Worm (Caenorhabditis elegans) whole organism, dauer: ENCODE measurements around the gene C23G10.7.

Source experiments
- unc-62 ChIP-seq: sonication (generic microtip); optimal IDR thresholded peaks from 2 replicates; lab custom pipeline; 2017; ENCODE audit warnings: missing biosample characterization, missing genetic modification reagents, missing genetic modification characterization

Gene C23G10.7

DNA sequence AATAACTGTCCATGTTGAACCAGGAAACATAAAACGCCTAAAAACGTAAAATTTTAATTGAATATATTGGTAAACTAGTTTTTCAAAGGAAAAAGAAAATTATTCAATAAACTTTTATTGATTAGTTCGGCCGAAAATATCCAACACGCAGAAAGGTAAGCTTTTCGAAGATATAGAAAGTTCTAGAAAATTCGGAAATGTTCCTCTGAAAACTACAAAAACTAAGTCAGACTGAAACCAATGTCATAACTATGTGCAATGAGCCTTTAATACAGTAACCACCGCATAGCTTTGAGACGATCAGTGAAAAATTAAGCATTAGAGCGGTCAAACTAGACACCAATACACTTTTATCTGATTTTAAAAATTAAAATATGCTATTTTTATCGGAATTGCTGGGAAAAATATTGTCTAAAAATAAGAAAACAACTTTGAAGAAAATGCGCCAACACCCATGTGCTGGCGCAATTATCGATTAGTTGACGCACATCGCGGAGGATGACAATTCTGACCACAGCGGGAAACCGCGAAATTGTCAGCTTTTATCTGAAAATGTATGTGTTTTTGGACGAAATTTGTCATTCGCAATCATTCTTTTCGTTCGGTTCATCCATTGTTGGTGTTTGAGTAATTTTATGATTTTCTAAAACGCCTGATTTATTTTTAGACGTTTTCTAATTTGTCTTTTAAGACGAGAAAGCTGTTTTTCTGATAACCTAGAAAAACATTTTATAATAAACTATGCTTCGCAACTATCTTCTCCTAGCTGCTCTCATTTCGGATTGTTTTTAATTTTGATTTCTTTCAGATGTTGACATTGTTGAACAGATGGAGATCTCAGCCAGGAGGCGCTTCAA lies at the start of gene C23G10.7, which contains the start of gene rpn-2:
Gene C23G10.7 (minus strand): TSS at position 37 of the 857 bp plus-strand sequence.
Gene rpn-2 (plus strand): TSS at position 807 of the 857 bp plus-strand sequence.
- TF ChIP-seq unc-62 (GFP tag; lab: Kevin White, UChicago) = no peak

DNA sequence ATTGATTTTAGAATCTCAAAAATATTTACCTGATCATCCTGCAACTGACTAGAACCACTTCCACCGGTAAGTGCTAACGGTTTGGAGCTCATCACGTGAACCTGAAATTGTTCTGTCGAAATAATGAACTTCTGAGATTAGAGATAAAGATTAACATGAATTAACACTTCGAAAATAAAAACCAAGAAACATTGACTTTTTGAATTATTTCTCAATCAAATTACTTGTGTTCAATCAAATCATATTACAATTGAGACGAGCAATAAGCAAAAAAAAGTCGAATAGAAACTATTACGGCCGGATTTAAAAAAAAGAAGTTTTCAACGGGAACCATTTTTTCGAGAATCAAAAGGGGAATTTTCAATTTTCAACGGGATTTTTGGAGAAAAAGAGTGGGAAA lies 47.5 kb upstream of the C23G10.7 start, which contains the start of gene bcas-2:
Gene bcas-2 (minus strand): TSS at position 101 of the 400 bp plus-strand sequence.
- TF ChIP-seq unc-62 (GFP tag; lab: Kevin White, UChicago) = no peak

DNA sequence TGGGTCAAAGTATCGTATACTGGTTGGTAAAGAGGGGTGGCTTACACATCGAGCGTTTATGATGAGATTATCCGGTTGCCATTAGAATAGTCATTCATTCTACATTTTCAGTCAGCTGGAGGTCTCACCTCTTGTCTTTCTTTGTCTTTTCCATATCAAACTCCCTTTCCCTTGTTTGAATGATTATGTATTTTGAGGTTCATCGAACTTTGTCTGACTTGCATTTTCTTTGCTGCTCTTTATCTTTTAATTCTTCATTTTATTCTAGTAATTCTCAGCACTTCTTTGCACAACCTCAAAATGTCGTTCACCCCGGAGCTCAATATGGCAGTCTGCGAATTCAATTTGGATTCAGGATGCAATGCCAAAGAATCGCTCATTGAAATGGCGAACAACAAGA lies 42.3 kb upstream of the C23G10.7 start, which contains the start of gene T12A2.3:
Gene T12A2.3 (plus strand): TSS at position 301 of the 400 bp plus-strand sequence.
- no peak for TF ChIP-seq unc-62 (GFP tag; lab: Kevin White, UChicago)

DNA sequence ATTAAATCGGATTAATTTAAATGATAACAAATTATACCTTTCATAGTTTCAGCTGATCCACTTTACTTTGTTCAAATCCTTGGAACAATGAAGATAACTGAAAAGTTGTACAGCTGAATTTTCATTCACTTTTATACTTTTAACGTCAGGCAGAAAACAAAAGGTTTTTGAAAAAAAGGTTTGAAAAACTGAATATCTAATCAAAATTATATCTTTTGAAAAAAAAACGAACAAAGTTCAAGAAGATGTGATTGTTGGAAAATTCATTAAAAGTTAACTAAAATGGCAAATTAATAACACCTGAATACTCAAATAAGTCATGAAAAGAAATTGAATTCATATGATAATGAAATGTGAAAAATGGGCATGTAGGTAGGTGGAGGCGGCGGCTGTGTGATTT lies 38.4 kb upstream of the C23G10.7 start, which contains the start of gene T12A2.21:
Gene T12A2.21 (minus strand): TSS at position 101 of the 400 bp plus-strand sequence.
- no peak for TF ChIP-seq unc-62 (GFP tag; lab: Kevin White, UChicago)

DNA sequence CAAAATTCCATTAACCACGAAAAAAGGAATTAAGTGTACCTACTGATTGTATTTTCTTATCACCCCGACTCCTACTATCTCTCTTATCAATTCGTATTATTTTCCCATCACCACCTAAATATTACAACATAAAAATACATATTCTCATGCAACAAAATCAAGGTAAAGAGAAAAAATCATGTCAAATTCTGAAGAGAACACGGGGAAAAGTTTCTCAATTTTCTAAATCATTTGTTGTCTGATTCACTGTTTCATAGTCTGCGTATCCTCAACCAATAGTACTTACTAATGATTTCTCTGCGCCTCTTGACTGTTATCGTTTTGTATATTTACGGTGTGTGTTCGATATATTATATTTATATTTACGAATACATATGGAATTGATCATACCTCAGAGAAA lies 33.7 kb upstream of the C23G10.7 start:
- TF ChIP-seq unc-62 (GFP tag; lab: Kevin White, UChicago) = no peak

DNA sequence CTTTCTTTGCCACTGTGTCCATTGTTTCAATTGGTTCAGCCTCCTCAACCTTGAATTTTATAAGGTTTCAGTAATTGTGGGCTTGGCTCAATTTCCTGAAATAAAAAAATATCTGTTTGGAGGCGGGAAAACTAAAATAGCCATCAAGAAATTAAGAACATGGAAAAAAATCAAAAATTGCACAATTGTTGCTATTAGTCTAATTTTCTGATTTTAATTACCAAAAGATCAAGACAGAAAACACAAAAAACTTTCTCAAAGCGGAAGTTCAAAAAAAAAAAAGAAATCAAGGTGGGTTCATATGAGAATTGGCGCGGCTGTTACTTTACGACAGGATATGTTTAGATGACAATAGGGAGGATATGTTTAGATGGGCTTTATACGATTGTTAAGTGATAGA lies 32.7 kb upstream of the C23G10.7 start, which contains the start of gene esyt-2:
Gene esyt-2 (minus strand): TSS at position 101 of the 400 bp plus-strand sequence.
- TF ChIP-seq unc-62 (GFP tag; lab: Kevin White, UChicago) = no peak

DNA sequence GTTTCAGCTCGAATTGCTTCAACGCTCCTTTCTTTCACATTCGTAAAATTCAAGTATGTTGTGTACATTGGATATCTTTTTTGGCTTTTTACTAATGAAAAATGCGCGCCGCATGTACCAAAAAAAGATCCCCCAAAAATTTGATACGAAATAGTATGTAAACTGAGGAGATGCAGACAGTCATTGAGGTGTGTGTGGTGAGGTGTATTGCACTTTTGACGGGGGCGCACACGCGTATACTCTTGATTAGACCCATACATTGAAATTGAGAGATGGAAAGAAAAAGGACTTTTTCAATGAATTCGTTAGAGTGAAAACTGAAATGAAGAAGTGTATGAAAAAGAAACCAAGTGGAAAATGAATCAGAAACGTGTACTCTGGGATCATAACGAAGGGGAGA lies 23.2 kb upstream of the C23G10.7 start:
- TF ChIP-seq unc-62 (GFP tag; lab: Kevin White, UChicago) = no peak

DNA sequence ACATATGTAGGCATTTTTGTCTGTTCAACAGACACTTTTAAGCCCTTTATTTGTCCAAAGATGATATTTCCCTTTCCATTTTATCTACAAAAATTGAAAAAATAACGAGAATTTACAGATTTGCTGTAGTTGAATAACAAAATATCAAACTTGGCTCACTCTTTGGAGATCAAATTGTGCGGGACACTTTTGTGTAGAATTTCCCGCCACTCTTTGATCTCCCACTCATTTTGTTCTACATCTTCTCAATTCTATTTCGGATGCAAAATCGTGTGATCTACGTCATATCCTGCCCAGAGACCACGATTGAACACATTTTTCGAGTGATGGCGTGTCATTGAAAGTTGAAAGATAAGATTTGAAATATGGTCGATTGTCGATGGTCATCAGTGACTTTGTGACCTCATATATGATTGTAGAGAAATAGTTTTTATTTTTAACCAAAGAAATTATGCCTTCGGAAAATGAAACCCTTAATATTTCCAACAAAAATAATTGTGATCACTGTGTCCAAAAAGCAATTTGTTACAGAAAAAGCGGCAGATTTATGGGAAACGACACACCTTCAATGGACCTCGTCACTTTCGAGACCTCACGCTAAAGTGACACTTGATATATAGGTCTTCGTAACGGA lies 18.7 kb upstream of the C23G10.7 start, which contains the start of gene hot-4:
Gene hot-4 (plus strand): TSS at position 584 of the 634 bp plus-strand sequence.
- no peak for TF ChIP-seq unc-62 (GFP tag; lab: Kevin White, UChicago)

DNA sequence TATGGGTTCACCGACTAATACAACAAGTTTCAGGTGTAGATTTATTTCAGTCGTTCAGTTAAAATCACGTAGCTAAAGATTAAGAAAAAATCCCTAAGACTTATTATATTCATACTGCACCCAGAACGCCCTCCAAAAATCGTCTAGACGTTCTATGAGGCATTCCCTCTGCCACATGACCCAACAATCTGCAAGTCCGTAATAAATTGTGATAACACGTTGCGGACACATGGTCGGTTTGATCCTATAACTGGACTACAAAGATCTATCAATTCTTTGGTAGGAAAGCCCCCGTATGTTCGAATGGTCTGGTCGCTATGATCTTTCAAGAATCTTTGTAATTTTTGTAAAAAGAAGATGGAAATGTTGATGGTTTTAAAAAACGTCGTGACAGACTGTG lies 17.7 kb upstream of the C23G10.7 start:
- TF ChIP-seq unc-62 (GFP tag; lab: Kevin White, UChicago) = no peak

DNA sequence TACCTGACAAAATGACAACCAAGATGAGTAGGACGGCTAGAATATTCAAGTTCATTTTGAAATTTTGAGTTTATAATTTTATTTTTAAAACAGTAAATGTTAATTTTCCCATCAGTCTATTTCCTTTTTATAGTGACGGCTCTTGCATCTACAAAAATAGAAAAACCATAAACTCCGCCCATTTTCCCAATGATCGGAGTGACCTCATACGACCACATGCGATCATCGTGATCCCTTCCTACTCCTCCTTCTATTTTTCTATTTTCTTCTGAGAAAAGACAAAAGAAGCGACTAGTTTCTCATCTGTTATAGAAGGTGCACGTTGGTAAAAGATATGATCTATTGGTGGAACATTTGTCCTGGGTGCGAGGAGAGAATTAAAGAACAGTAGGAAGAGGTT lies 17.3 kb upstream of the C23G10.7 start, which contains the start of gene C23G10.11:
Gene C23G10.11 (minus strand): TSS at position 101 of the 400 bp plus-strand sequence.
- TF ChIP-seq unc-62 (GFP tag; lab: Kevin White, UChicago) = no peak

DNA sequence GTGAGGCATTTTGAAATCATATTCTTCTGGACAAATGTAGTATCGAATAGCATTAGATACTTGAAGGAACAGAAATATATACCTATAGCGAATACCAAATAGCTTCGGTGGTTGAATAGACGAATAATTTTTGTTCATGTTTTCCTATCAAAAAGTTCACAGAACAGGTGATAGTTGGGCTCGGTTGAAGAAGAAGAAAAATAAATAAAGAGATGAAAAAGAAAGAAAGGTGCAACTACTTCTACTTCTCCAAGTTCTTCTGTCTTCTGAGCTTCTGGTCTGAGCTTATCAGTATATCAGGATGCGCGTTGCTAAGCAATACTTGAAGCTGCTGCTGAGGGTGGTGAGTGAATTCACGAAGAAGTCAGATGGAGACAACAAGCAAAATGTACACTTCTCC lies 15.7 kb upstream of the C23G10.7 start, which contains the start of gene C23G10.10:
Gene C23G10.10 (minus strand): TSS at position 101 of the 400 bp plus-strand sequence.
- no peak for TF ChIP-seq unc-62 (GFP tag; lab: Kevin White, UChicago)

DNA sequence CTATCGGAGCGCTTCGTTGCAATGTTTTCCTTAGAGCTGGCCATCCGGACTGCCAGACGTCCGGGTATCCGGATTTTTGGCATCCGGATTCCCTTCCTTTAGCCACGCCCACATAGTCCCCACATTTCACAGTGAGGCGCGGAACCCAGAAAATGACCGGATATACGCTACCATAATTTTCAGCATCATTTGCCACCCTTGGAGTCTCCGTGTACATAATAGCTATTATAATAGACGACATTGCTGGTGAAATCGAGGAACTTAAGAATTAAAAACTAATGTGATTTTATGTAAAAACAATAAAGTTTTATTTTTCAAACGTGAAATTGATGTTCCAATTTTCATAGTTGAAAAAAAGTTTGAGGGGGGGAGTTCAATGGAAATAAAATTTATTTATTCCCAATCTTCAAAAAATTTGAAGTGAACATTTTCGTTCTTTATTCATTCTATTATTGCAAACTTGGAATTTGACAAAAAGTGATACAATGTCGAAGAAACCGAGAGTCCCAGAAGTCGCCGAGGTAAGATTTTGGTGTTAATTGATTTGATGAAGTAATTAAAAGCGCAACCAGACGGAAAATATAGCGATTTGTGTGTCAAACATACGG lies 12.1 kb upstream of the C23G10.7 start:
- no peak for TF ChIP-seq unc-62 (GFP tag; lab: Kevin White, UChicago)

DNA sequence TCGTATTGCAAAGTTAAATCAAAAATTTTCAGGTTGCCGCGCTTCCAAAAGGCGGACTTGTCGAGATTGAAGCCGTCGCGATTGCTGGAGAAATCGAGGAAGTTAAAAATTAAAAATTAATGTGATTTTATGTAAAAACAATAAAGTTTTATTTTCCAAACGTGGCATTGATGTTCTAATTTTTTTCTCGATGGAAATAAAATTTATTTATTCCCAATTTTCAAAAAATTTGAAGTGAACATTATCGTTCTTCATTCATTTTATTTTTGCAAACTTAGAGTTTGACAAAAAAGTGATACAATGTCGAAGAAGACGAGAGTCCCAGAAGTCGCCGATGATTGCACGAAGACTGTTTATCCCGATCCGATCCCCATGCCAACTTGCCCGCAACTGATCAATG lies 10.8 kb upstream of the C23G10.7 start, which contains the start of gene C23G10.1:
Gene C23G10.1 (plus strand): TSS at position 301 of the 400 bp plus-strand sequence.
- no peak for TF ChIP-seq unc-62 (GFP tag; lab: Kevin White, UChicago)

DNA sequence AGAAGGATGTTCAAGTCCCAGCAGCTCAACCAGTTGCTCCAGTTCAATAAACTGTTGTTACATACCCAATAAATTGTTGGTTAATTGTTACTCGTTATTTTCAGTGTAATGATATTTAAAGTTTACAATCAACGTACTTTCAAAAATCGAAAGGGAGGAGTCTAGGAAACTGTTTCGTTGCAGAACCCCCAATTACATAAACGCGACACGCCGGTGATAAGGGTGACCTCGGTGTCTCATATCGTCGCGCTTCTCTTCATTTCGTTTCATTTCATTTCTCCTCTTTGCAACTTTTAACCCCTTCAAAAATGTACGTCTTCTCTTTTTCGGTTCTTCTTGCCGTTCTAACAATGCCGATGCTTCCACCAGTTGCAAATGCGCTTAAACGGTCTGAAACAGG lies 9.7 kb upstream of the C23G10.7 start, which contains the start of gene C23G10.2:
Gene C23G10.2 (plus strand): TSS at position 184 of the 400 bp plus-strand sequence.
- no peak for TF ChIP-seq unc-62 (GFP tag; lab: Kevin White, UChicago)

DNA sequence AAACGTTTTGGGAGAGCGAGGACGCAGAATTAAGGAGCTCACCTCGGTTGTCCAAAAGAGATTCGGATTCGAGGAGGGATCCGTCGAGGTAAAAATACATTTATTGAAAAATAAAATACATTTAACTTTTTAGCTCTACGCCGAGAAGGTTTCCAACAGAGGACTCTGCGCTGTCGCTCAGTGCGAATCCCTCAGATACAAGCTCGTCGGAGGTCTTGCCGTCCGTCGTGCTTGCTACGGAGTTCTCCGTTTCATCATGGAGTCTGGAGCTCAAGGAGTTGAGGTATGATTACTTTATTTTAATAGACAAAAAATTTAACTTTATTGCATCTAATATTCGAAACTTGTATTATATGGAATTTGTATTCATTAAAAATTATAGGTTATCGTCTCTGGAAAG lies 8.8 kb upstream of the C23G10.7 start:
- no peak for TF ChIP-seq unc-62 (GFP tag; lab: Kevin White, UChicago)
